Fruit fly (Drosophila melanogaster): ENCODE data around the gene Doc1.
A peak's percentile ranks its signal among the peaks of the same experiment; 100 is the strongest.

Gene Doc1

DNA sequence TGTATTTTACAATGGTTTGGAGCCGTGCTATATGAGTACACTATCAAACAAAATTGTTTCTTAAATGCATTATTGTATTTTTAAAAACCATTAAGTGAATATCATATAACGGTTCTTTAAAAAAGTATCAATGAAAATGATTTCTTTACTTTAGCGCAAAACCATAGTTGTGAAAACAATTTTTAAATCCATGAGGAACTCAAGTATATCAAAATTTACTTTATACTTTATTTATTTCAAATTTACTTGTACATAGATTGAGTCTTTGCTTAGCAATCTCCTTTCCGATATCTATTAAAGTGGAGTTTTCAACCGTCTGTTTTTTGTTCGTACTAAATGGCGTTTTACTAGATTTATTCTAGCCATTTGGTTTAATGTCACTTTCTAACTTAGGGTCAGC lies 5.9 kb downstream of the Doc1 start, which contains the start of gene Argk2:
Gene Argk2, plus strand, starts transcription at position 378 of the 400 bp plus-strand sequence.
- no peak for TF ChIP-seq noc (tag; optimal IDR thresholded peaks at IDR 0.05)

DNA sequence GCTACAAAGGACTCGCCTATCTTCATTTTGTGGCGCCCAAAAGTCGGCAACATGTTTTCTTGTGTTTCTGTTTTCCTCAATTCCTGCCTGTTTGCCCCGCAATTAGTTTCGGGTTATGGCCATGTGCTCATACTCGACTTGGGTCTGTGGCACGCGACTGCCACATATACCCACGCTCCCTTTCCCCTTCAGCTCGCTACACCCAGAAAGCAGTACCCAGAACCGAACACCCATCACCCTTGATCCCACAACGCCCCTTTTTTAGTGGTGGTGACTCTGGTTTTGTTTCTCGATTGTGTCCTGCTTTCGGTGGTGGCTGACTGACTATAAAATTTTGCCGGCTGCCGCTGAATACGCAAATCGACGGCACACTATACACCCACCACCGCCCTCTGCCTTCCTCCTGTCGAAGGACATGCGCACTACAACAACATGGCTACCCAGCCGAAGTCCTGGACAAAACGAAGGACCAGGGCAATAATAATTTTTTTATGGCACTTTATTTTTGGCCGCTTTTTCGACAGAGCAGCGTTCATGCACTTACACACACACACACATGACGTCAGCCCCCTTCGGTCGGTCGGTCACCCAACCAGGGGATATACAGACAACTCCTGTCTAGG lies 9.4 kb downstream of the Doc1 start:
- no peak for TF ChIP-seq noc (tag; optimal IDR thresholded peaks at IDR 0.05)

DNA sequence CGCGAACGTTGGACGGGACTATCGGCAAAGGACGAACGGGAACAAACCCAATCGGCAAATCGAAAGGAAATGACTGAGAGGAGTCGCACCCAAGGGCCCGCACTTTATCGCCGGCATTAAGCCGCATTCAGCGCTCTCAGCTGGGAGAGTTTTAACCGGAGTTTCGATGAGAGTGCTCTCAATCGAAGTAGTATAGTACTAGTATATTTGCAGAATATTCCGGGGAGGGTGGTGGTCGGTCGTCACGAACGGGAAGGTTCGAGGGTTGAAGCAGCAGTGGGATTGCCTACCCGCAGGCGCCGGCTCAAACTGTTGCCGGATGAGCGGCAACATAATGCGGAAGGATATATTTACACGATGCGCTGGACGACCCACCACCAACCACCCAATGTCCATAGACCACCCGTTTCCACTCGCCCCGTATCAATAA lies 10.7 kb downstream of the Doc1 start:
- no peak for TF ChIP-seq noc (tag; optimal IDR thresholded peaks at IDR 0.05)

DNA sequence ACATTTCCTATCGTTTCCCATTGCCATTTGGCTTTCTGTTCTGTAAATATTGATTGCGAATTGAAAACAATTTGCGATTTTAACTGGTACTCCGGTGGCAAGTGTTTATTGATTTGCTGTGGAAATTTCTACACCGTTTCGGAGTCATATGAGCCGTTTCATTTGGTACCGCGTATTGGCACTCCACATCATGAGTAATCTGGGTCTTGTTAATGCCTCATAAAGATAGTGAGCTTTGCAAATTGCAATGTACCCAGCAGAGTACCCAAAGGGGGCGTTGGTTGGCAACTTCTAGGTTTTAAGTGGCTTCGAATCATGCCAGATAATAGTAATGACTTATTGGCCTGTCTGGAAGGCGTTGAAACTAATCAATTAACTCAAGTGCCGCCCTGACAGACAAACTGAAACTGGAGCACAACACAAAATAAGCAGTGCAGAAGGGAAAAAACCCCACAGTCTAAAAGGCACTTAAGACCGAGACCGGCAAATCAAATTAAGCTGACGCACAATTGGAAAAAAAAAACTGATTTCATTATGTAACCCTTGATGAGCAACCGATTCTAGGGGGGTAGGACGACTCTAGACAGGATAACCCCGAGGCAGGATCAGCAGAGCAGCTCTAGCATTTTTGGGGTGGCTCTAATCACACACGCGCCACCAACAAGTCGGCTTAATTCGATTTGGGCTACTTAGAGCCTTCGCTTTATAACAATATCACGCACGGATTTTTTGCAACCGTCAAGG lies 11.8 kb downstream of the Doc1 start:
- TF ChIP-seq noc (tag; optimal IDR thresholded peaks at IDR 0.05), result peak; percentile 54

DNA sequence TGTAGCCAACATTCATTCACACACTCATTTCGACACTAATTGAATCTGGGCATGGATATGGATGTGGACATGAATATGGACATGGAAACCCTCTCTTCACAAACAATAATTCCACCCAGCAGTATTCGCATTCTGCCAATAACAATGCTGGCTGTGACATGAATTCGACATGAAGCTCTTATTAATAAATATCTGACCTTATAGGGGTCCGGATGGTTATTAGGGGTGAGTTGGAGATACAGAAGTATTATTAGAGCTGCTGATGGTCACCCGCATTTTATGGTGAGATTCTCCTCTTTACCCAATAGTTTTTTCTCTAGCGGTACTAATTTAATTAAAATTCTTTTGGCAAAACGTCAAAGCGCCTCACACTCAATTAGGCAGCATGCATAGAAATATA lies 13.1 kb downstream of the Doc1 start:
- no peak for TF ChIP-seq noc (tag; optimal IDR thresholded peaks at IDR 0.05)

DNA sequence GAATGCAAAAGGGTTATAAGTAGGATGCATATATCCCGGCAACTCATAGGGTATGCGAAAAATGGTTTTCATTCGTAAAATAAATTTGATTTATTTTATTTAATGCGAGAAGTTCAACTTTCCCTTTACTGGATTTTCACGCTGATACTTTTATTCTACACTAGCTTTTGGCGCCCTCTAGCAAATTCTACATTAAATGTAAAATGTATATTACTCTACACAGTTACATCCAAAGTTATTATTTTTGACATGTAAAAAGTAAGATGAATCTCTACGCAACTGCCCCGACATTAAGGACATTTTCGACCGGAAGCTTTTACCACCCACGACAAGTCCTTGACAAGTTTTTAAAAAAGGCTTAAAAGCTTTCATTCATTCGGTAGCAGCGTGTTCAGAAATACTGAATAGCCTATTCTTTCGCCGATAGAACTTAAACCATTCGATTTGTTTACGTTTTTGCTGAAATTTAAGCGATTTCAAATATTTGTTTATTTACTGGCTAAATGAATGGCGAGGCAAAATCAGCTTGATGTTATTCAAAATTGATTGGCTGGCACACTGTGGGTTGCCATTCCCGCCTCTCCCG lies 13.7 kb downstream of the Doc1 start:
- TF ChIP-seq noc (tag; optimal IDR thresholded peaks at IDR 0.05), result no peak

DNA sequence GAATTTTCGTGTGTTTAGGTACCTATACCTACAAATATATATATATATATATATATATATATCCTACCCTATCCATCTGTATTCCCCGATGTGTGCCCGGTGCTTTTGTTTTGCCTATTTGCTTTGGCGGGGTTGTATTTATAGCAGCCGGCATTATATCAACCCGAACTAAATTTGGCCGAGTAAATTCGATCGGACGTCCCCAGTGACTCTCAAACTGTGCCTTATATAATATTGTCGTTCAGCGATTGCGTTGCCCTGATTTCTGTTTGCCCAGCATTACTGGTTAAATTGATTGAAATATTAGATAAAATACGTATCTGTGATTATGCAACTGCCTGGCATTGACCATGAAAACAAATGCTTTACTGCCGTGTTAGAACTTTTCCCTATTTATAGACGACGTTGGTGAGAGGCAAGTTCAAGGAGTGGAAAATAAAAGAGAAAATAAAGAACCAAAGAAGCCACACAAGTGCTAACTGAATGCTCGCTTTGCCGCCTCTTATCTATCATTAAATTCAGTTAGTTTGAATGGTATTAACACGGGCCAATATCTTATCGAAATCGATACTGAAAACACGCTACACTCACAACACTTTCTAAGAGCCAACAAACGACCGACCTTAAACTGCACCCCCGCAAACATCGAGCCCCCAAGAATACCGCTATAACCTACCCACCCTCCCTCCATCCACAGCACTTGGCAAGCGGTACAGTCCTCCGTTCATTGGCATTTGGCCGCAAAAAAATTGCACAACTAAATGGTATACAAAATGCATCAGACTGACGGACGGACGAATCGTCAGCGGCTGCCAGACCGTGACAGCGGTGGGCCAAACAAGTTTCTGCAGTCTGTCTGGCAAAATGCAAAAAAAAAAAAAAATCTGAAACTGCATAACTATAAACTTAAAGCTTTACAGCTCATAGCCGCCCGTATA lies 15.0 kb downstream of the Doc1 start:
- TF ChIP-seq noc (tag; optimal IDR thresholded peaks at IDR 0.05), result no peak

DNA sequence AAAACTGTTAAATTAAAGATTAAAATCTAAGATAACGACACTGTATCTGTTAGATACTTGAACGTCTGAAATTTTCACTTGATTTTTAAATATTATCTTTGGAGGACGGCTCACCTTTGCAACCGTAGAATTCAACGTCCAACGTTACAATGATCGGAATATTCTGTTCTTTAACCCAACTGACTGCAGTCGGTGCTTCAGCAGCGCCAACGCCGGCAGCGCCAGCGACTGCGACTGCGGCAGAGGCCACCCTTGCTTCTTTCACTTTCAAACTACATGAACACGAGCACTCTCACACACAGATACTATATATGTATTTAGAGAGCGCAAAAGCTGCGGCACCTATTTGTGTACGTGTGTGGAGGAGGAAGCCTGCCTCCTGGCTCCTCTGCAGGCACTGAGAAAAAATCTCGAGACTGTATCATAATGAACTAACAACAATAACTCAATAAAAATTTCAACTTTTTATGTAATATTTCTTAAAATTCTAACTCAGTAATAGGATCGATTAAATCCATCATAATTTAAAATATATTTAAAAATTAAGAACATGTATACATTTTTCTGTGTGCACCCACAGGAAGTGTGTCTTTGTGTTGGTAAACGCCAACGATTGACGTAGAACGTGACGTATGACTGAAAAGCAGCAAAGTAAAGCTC lies 16.4 kb downstream of the Doc1 start:
- peak; percentile 95 for TF ChIP-seq noc (tag; optimal IDR thresholded peaks at IDR 0.05)

DNA sequence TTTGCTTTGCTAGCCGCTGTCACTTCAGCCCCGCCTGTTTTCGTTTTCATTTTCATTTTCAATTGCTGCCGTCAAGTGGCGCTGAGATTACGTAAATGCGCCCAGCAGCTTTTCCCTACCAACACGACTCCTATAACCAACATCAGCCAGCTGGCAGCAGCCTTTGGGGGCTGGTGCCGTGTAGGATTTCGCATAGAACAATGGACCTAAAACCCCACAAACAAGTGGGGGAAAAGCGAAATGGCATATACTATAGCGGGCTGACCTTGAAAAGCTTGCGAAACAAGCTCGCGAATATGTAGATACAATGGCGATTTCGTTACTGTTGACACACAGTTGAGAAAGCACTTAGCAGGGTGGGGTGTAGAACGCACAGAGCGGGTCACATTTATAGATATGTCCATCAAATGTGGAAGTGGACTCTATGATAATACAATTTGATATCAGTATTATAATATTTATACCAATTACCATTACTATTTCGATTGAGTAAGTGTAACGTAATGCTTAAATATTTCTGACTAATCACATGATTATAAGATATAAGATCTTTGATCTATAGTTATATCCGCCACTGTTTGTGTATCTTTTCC lies 18.5 kb downstream of the Doc1 start:
- TF ChIP-seq noc (tag; optimal IDR thresholded peaks at IDR 0.05), result peak; percentile 19

DNA sequence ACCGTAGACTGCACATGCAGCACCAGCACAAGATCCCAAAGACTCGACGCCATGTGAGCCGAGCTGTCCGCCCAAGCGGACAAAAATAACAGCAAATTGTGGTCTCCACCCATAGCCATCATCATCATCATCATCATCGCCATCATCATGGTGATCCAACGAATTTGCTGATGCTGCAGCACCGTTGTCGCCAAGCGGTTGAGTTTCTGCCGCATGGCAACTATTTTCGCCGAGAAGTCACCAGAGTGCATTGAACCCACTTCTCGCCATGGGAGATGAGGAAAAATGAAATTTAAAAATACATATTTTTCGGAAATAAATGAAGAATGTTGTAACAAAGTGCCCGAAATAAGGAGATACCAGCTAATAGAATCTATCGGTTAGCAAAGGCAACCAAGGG lies 20.3 kb downstream of the Doc1 start:
- TF ChIP-seq noc (tag; optimal IDR thresholded peaks at IDR 0.05), result no peak

DNA sequence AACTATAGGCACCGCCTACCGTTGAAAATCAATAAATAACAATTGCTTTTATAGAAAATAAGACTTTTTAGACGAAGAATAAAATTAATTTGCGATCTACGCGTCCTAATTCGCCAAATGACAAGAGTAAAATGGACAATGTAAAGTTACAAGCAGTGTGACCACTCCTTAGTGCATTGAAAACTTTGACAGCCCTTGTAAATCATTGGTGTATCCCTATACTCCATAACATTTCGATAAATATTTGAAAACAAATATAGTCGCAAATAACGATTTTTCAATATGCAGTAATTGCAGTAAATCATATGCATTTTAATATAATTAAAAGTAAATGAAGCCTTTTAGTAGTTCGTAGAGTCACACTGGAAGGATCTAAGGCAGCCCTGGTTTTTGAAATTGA lies 21.6 kb downstream of the Doc1 start:
- no peak for TF ChIP-seq noc (tag; optimal IDR thresholded peaks at IDR 0.05)

DNA sequence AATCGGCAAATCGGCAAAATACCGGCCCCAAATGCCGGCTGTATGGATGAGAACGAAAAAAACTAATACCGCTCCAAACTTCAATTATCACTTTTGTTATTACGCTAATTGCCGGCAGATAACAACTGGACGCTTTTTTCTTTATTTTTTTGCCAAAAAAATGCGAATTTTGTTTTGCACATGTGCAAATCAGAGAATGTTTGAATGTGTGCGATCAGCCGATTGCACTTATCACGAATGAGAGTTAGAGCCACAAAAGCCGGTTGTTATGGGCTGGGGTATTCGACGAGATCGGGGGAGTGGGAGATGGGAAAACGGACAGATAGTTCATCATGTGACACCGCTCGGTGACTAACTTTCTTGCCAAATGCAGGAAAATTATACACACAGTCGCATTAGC lies 22.4 kb downstream of the Doc1 start:
- peak; percentile 54 for TF ChIP-seq noc (tag; optimal IDR thresholded peaks at IDR 0.05)

DNA sequence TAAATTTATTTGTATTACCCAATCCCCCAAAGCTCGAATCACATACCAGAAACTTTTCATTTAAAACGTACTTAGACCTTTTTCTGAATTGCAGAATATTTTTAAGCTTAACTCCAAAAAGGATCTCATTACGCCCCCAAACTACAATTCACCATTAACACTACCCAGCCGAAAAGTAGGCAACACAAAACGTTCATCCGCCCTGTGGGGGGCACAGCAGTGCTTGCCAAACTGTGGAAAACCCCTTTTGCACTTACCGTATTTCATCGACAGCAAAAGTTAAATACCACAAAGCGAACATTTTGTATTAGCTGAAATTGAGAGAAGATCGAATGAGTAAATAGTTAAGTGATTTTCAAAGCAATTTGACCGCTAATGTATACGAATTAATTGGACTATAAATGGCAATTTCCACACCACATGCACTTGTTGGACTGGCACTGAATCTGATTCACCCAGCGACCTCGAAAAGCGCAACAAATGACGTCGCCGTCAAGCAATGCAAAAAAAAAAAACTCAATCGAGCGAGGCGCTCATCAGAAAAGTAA lies 23.1 kb downstream of the Doc1 start:
- no peak for TF ChIP-seq noc (tag; optimal IDR thresholded peaks at IDR 0.05)

DNA sequence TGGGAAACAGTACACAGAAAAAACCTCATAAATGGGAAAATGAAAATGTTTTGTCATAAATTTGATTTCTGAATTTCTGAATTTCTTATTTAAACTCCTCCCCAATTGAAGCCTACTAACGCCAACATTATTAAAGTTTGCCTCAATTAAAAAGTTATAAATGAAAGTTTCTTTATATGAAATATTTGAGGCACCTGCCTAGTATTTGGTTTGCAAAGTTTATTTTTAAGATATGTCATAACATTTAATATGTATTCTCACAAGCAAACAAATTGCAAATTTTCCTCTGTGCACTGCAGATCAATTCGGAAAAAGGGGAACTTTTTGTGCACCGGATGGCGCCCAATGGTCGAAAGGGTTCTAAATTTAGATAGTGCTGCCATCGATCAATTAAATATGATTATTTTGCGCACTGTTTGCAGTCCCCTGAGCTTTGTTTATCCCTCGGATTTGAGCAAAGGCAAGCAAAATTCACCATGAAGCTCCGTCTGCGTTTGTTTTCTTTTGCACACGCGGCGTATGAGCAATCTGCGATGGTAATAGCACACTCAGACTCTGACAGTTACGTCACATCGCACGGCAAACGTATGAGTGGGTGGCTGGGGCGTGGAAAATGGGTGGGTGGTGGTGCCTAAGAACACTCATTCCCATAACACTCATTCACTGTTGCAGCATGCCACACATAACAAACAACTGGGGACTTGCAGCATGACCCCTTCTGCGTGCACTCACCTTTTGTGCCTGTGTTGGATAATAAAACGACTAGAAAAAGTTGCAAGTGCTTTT lies 24.0 kb downstream of the Doc1 start:
- peak; percentile 15 for TF ChIP-seq noc (tag; optimal IDR thresholded peaks at IDR 0.05)

All from whole organism, larva.